Worm (Caenorhabditis elegans): ENCODE measurements around the gene ceh-54.

The ceh-54 gene

ce11 chrX:6167376-6167775 lies 26.7 kb downstream of the ceh-54 start:
- TF ChIP-seq lin-13 (GFP tag; optimal IDR thresholded peaks at IDR 0.05) (no peak), vab-15 (tag; optimal IDR thresholded peaks at IDR 0.05) (no peak), xbp-1 (tag; optimal IDR thresholded peaks at IDR 0.05) (no peak), rnt-1 (tag; optimal IDR thresholded peaks at IDR 0.05) (no peak), lsy-2 (tag; optimal IDR thresholded peaks at IDR 0.05) (no peak), fkh-4 (tag; optimal IDR thresholded peaks at IDR 0.05; ENCODE audit: borderline replicate concordance) (no peak), C04F5.9 (tag; optimal IDR thresholded peaks at IDR 0.05) (no peak), efl-3 (GFP tag; optimal IDR thresholded peaks at IDR 0.05) (no peak), ceh-63 (GFP tag; optimal IDR thresholded peaks at IDR 0.05) (no peak), mab-9 (GFP tag; IDR thresholded peaks at IDR 0.05) (no peak), elt-3 (tag; optimal IDR thresholded peaks at IDR 0.05) (no peak), mep-1 (tag; optimal IDR thresholded peaks at IDR 0.05) (no peak), pag-3 (tag; optimal IDR thresholded peaks at IDR 0.05; ENCODE audit: borderline replicate concordance, insufficient read depth) (no peak), sup-37 (GFP tag; optimal IDR thresholded peaks at IDR 0.05) (no peak)

- TF ChIP-seq pax-3 (tag; optimal IDR thresholded peaks at IDR 0.05) (no peak), pag-3 (tag; optimal IDR thresholded peaks at IDR 0.05; ENCODE audit: borderline replicate concordance, insufficient read depth) (no peak), unc-86 (tag; optimal IDR thresholded peaks at IDR 0.05) (no peak), C16A3.4 (tag; optimal IDR thresholded peaks at IDR 0.05) (no peak), alr-1 (tag; optimal IDR thresholded peaks at IDR 0.05; ENCODE audit: borderline replicate concordance) (no peak), ceh-63 (GFP tag; optimal IDR thresholded peaks at IDR 0.05) (no peak), sox-4 (tag; optimal IDR thresholded peaks at IDR 0.05) (no peak), vab-15 (tag; optimal IDR thresholded peaks at IDR 0.05) (no peak), lir-3 (tag; optimal IDR thresholded peaks at IDR 0.05; ENCODE audit: poor library complexity) (no peak), pqm-1 (tag; optimal IDR thresholded peaks at IDR 0.05) (no peak)
These were observed 32.0 kb downstream of the ceh-54 start for ce11 chrX:6162037-6162436.

DNA sequence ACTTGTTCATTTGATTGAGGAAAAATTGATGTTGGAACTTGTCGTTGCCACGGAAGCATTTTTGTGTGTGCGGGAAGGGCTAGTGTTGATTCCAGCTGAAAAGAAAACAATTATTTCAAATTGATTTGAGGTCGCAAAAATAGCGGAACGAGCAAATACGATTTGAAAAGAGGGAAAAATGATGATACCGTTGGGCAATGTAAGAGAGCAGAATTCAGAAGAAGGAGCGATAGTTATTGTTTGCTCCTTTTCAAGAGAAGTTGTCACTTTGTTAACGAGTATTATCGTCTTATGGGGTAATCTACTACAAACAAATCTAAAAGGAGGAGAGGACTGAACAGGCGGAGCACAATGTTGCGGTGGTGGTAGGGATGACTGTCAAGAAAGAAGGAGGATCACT lies 33.6 kb downstream of the ceh-54 start, which contains the start of gene odd-2:
odd-2 (minus strand) TSS at position 101 of the 400 bp plus-strand sequence.
- no peak for TF ChIP-seq ceh-90 (tag; optimal IDR thresholded peaks at IDR 0.05)
- TF ChIP-seq nhr-11 (tag; optimal IDR thresholded peaks at IDR 0.05): no peak

DNA sequence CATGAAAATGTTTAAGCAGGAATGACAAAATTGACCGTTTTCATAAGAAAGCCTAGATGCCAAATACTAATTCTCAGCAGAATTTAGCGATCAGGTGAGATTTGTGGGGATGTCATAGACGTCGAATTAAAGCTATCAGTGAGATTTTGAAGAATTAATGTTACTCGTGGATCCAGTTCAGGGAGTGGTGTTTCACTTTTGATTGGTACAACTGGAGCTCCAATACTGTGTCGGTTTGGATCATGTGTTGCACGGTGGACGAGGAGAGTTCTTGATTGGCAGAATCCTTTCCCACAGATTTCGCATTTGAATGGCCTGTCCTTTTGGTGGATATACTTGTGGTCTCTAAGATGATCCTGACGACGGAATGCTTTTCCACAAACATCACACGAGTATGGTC lies 34.5 kb downstream of the ceh-54 start:
- TF ChIP-seq efl-1 (optimal IDR thresholded peaks at IDR 0.05) (no peak), efl-1 (GFP tag; optimal IDR thresholded peaks at IDR 0.05 in 1 of 2) (no peak), ets-5 (GFP tag; IDR thresholded peaks at IDR 0.05) (no peak), elt-2 (tag; optimal IDR thresholded peaks at IDR 0.05) (no peak)

DNA sequence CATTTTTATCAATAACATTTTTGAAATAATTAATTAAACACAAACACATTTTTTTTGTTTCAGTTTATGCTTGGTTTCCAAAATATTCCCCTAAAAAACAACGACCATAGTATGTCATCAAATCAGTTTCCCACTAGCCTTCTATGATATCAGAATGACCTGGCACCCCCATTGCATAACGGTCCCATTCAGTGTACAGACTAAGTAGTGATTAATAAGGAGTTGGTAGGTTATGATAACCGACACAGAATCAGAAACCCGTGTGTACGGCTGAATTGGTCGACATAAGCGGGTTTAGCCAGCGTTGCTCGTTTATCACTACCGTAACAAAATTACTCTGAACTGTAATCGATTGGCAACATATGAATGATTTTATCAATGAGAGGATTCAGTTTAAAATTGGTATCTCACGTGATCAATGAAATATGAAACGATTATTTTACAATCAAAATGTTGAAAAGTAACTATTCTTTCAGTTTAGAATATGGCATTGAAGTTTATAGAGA lies 36.6 kb downstream of the ceh-54 start:
- TF ChIP-seq mab-9 (GFP tag; IDR thresholded peaks at IDR 0.05) (no peak), elt-2 (tag; optimal IDR thresholded peaks at IDR 0.05) (peak; percentile 58), nhr-11 (tag; optimal IDR thresholded peaks at IDR 0.05) (no peak), efl-1 (optimal IDR thresholded peaks at IDR 0.05) (no peak), efl-1 (GFP tag; optimal IDR thresholded peaks at IDR 0.05 in 1 of 2) (peak in 1 of 2 experiments; percentile 66)

ce11 chrX:6155436-6155835 lies 38.6 kb downstream of the ceh-54 start:
- TF ChIP-seq ceh-90 (tag; optimal IDR thresholded peaks at IDR 0.05): no peak
- TF ChIP-seq tbx-2 (tag; optimal IDR thresholded peaks at IDR 0.05): no peak
- TF ChIP-seq lsy-2 (tag; optimal IDR thresholded peaks at IDR 0.05): no peak
- TF ChIP-seq C34B4.2 (tag; optimal IDR thresholded peaks at IDR 0.05): no peak

Measured in whole organism, L1 larva.